Worm (Caenorhabditis elegans) whole organism, L1 larva: ENCODE measurements around the gene cutl-11.

ENCODE experiments used
- ceh-90 ChIP-seq: sonication (generic microtip); optimal IDR thresholded peaks from 2 replicates; lab custom pipeline; 2016; ENCODE audit warnings: missing genetic modification characterization, missing compliant biosample characterization
- ces-1 ChIP-seq: fragments of 150-350 bp; optimal IDR thresholded peaks from 2 replicates; lab custom pipeline; 2014; ENCODE audit warnings: missing biosample characterization, missing genetic modification reagents, missing genetic modification characterization
- egl-27 ChIP-seq, 2 experiments: fragments of 150-350 bp in 1 of 2; sonication (generic microtip); optimal IDR thresholded peaks; 3 replicates each; lab custom pipeline; 2017 to 2018; ENCODE audit warnings: missing biosample characterization in 2 of 2, missing genetic modification characterization in 2 of 2, missing genetic modification reagents in 2 of 2
- ets-5 ChIP-seq: fragments of 200-800 bp; sonication (Bioruptor generic); IDR thresholded peaks from 2 replicates; pipeline ENCODE4 v1.3.6; 2022; ENCODE audit warnings: missing genetic modification characterization, missing compliant biosample characterization
- lin-14 ChIP-seq: fragments of 200-800 bp; sonication (Bioruptor generic); optimal IDR thresholded peaks from 2 replicates; lab custom pipeline; 2018; ENCODE audit warnings: mild to moderate bottlenecking, missing genetic modification characterization, moderate library complexity, missing compliant biosample characterization
- sptf-1 ChIP-seq: fragments of 150-350 bp; optimal IDR thresholded peaks from 2 replicates; lab custom pipeline; 2014; ENCODE audit warnings: missing biosample characterization, missing genetic modification characterization
- unc-30 ChIP-seq: sonication (generic microtip); optimal IDR thresholded peaks from 2 replicates; lab custom pipeline; 2017; ENCODE audit warnings: missing biosample characterization, missing genetic modification characterization
- ztf-11 ChIP-seq, 2 experiments: sonication (generic microtip); optimal IDR thresholded peaks; 2 replicates each; lab custom pipeline; 2016 to 2017; ENCODE audit warnings: missing genetic modification characterization in 2 of 2, missing biosample characterization in 1 of 2, missing compliant biosample characterization in 1 of 2

DNA sequence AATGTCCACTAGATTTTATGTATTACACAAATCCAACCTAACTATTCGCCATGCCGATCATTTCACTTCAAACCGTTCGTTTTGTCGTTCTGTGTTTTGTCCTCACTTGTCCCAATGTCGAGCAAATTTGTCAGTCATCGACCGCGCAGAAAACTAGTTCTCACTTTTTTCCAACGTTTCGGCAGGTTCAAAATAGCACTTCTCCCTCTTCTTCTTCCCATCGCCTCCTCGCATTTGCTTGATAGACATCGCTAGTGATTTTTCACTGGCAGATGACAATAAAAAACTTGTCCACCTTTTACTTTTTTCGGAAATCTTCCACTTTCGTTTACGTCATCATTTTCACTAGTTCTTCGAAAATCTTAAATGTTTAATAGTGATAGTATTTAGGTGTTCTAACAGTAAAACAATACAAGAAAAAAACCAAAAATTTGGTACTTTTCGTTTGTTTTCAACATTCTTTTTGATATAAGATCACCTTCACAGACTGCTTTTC lies 14.9 kb upstream of the cutl-11 start:
- TF ChIP-seq egl-27 (tag; optimal IDR thresholded peaks at IDR 0.05; lab: Kevin White, UChicago) (no peak), ces-1 (GFP tag; lab: Kevin White, UChicago) (no peak), ceh-90 (tag; lab: Kevin White, UChicago) (no peak), lin-14 (GFP tag; lab: Kevin White, UChicago) (no peak), sptf-1 (tag; lab: Kevin White, UChicago) (no peak), ztf-11 (tag; optimal IDR thresholded peaks at IDR 0.05; lab: Kevin White, UChicago) (no peak), ets-5 (no peak), unc-30 (no peak)
